Worm (Caenorhabditis elegans) whole organism, L4/young adult: ENCODE measurements around the gene M199.7.

Experiments used
- W03F9.2 ChIP-seq: fragments of 150-350 bp; optimal IDR thresholded peaks from 2 replicates; lab custom pipeline; 2014; ENCODE audit warnings: missing biosample characterization, missing genetic modification characterization
- dao-5 ChIP-seq: sonication (generic microtip); optimal IDR thresholded peaks from 2 replicates; lab custom pipeline; 2016; ENCODE audit warnings: missing genotype, missing genetic modification characterization, moderate library complexity, missing compliant biosample characterization

DNA sequence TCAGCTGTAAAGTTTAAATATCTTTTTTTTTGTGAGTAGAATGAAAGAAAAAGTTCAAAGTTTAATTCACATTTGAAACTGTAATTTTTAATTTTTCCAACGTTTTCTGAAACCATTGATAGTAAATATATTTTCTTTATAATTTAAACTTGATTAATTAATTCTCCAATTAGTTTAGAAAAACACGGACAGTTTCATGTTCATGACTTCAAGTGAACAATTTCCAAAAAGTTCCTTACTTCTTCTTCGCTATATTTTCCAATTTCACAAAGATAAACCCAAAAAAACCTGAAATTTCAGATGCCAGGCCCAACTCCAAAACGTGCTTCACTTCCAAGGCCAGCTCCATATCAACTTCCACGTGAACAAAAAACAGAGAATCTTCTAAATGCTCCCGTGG is 14.5 kb upstream of the M199.7 start, which contains the start of gene M199.2:
- TF ChIP-seq W03F9.2 (tag; lab: Kevin White, UChicago) (no peak), dao-5 (tag; lab: Kevin White, UChicago) (no peak)
